Worm (Caenorhabditis elegans) whole organism, L1 larva: Measurements from ENCODE around the gene cyp-34A10.

Experiments
- aly-2 ChIP-seq: fragments of 150-350 bp; optimal IDR thresholded peaks from 2 replicates; lab custom pipeline; 2014; ENCODE audit warnings: missing biosample characterization, missing genetic modification characterization
- fos-1 ChIP-seq: fragments of 150-350 bp; optimal IDR thresholded peaks from 2 replicates; lab custom pipeline; 2014; ENCODE audit warnings: missing biosample characterization, missing genetic modification characterization
- irx-1 ChIP-seq: sonication (generic microtip); optimal IDR thresholded peaks from 2 replicates; lab custom pipeline; 2016; ENCODE audit warnings: missing genetic modification characterization, missing compliant biosample characterization
- lin-35 ChIP-seq, 2 experiments: fragments of 150-350 bp; optimal IDR thresholded peaks; 2 replicates each; lab custom pipeline; 2014; ENCODE audit warnings: missing biosample characterization in 2 of 2, missing genetic modification characterization in 2 of 2, missing genetic modification reagents in 2 of 2
- skn-1 ChIP-seq: fragments of 150-350 bp; optimal IDR thresholded peaks from 2 replicates; lab custom pipeline; 2014; ENCODE audit warnings: missing biosample characterization, missing genetic modification characterization
- unc-62 ChIP-seq: fragments of 150-350 bp; optimal IDR thresholded peaks from 2 replicates; lab custom pipeline; 2014; ENCODE audit warnings: missing biosample characterization, missing genetic modification reagents, missing genetic modification characterization
- unc-98 ChIP-seq: fragments of 200-800 bp; sonication (Bioruptor generic); IDR thresholded peaks from 2 replicates; pipeline ENCODE4 v1.3.6; 2022; ENCODE audit warnings: missing genetic modification characterization, missing compliant biosample characterization
- ztf-4 ChIP-seq: fragments of 150-350 bp; optimal IDR thresholded peaks from 2 replicates; lab custom pipeline; 2014; ENCODE audit warnings: missing biosample characterization, missing genetic modification characterization

DNA sequence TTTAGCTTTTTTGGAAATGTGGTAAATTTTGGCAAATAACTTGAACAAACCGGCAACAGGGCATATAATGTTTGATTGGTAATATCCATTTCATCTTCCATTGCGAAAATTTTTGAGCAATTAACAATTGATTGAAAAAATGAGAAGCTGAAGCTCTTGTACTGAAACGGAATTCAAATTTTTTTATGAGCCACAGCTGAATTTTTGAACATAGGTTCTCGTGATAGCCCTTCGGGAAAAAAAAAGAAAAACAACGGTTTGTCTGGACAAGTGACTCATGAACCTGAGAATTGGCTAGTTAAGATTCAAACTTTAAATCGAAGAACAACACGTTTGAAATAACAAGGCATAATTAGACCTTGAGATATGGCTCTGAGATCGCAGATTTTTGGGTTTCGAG is 23.0 kb upstream of the cyp-34A10 start, which contains the start of gene srx-62:
- TF ChIP-seq aly-2 (tag; lab: Kevin White, UChicago): no peak
- no peak for TF ChIP-seq unc-62
- no peak for TF ChIP-seq ztf-4 (tag; lab: Kevin White, UChicago)
- TF ChIP-seq lin-35 (GFP tag; optimal IDR thresholded peaks at IDR 0.05; lab: Kevin White, UChicago): no peak
- no peak for TF ChIP-seq skn-1 (tag; lab: Kevin White, UChicago)
- TF ChIP-seq fos-1: no peak
- no peak for TF ChIP-seq irx-1 (tag; lab: Kevin White, UChicago)
- no peak for TF ChIP-seq unc-98 (GFP tag; lab: Robert Waterston, UW)
